Worm (Caenorhabditis elegans) whole organism, L2 larva: ENCODE measurements around the gene nhr-179.

Experiments
- ZK546.5 ChIP-seq: sonication (generic microtip); optimal IDR thresholded peaks from 2 replicates; lab custom pipeline; 2017; ENCODE audit warnings: missing biosample characterization, missing genetic modification characterization
- ama-1 ChIP-seq: fragments of 150-350 bp; optimal IDR thresholded peaks from 2 replicates; lab custom pipeline; 2018; ENCODE audit warnings: inconsistent platforms
- crh-2 ChIP-seq: sonication (generic microtip); optimal IDR thresholded peaks from 2 replicates; lab custom pipeline; 2017; ENCODE audit warnings: missing biosample characterization, missing genetic modification characterization
- elt-3 ChIP-seq: sonication (generic microtip); optimal IDR thresholded peaks from 2 replicates; lab custom pipeline; 2017; ENCODE audit warnings: missing biosample characterization, missing genetic modification characterization
- lin-39 ChIP-seq: fragments of 150-350 bp; optimal IDR thresholded peaks from 2 replicates; lab custom pipeline; 2014; ENCODE audit warnings: missing biosample characterization, missing genetic modification reagents, missing genetic modification characterization
- lsy-2 ChIP-seq, 2 experiments: fragments of 150-350 bp in 1 of 2; sonication (generic microtip) in 1 of 2; optimal IDR thresholded peaks; 2 replicates each; lab custom pipeline; 2014 to 2017; ENCODE audit warnings: missing biosample characterization in 2 of 2, missing genetic modification characterization in 2 of 2
- mab-5 ChIP-seq: fragments of 150-350 bp; optimal IDR thresholded peaks from 2 replicates; lab custom pipeline; 2014; ENCODE audit warnings: missing biosample characterization, missing genetic modification characterization
- nhr-10 ChIP-seq: sonication (generic microtip); optimal IDR thresholded peaks from 2 replicates; lab custom pipeline; 2017; ENCODE audit warnings: missing biosample characterization, missing genetic modification characterization
- nhr-129 ChIP-seq: fragments of 150-350 bp; optimal IDR thresholded peaks from 2 replicates; lab custom pipeline; 2014; ENCODE audit warnings: missing biosample characterization, missing genetic modification characterization
- nhr-23 ChIP-seq: fragments of 150-350 bp; optimal IDR thresholded peaks from 2 replicates; lab custom pipeline; 2014; ENCODE audit warnings: missing biosample characterization, missing genetic modification reagents, missing genetic modification characterization
- nhr-25 ChIP-seq: fragments of 150-350 bp; sonication (generic microtip); optimal IDR thresholded peaks from 3 replicates; lab custom pipeline; 2014; ENCODE audit warnings: missing biosample characterization, missing genetic modification characterization
- nhr-77 ChIP-seq: fragments of 150-350 bp; optimal IDR thresholded peaks from 2 replicates; lab custom pipeline; 2014; ENCODE audit warnings: missing biosample characterization, missing genetic modification characterization
- snpc-4 ChIP-seq: fragments of 150-350 bp; optimal IDR thresholded peaks from 2 replicates; lab custom pipeline; 2014; ENCODE audit warnings: missing biosample characterization, missing genetic modification characterization
- zag-1 ChIP-seq: fragments of 150-350 bp; optimal IDR thresholded peaks from 2 replicates; lab custom pipeline; 2014; ENCODE audit warnings: missing biosample characterization, missing genetic modification characterization

DNA sequence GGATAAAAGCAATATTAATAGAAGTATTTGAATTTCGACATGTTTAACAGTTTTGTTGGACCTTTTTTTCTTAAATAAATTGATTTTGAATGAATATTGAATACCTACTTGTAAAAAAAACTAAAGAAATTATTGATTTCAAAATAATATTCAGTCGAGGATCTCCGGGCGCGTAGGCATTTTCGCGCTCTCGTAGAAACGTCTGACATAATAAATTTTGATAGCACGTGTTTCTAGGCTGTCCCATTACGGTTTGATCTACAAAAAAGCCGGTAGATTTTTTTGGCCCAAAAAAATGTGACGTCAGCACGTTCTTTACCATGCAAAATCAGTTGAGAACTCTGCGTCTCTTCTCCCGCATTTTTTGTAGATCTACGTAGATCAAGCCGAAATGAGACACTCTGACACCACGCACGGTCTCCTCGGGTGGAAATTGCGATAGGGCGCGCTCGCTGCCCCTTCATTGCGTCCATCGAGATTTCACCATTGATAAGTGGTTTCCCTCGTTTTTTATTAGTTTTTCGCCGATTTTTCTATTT lies 24.0 kb downstream of the nhr-179 start:
- TF ChIP-seq nhr-129 (tag; lab: Kevin White, UChicago) = no peak
- TF ChIP-seq ama-1 (lab: Kevin White, UChicago) = no peak
- TF ChIP-seq nhr-23 (tag; lab: Kevin White, UChicago) = no peak
- no peak for TF ChIP-seq snpc-4
- no peak for TF ChIP-seq lsy-2 (tag; optimal IDR thresholded peaks at IDR 0.05; lab: Kevin White, UChicago)
- no peak for TF ChIP-seq nhr-25 (tag; lab: Kevin White, UChicago)
- TF ChIP-seq nhr-77 (tag; lab: Kevin White, UChicago) = no peak
- TF ChIP-seq crh-2 (tag; lab: Kevin White, UChicago) = no peak
- TF ChIP-seq elt-3 = no peak
- no peak for TF ChIP-seq nhr-10
- no peak for TF ChIP-seq lin-39 (tag; lab: Kevin White, UChicago)
- no peak for TF ChIP-seq zag-1 (tag; lab: Kevin White, UChicago)
- no peak for TF ChIP-seq mab-5 (tag; lab: Kevin White, UChicago)
- TF ChIP-seq ZK546.5 (tag; lab: Kevin White, UChicago) = no peak
